Fruit fly (Drosophila melanogaster) whole organism, embryonic: ENCODE measurements around the gene term.

Experiments
- Aef1 ChIP-seq: fragments of 200-800 bp; sonication (Bioruptor generic); IDR thresholded peaks from 3 replicates; pipeline ENCODE4 v1.3.6; 2022; ENCODE audit warnings: missing biosample characterization, missing genetic modification characterization
- Asciz ChIP-seq: fragments of 200-800 bp; sonication (Bioruptor generic); optimal IDR thresholded peaks from 2 replicates; lab custom pipeline; 2017; ENCODE audit warnings: missing biosample characterization, mild to moderate bottlenecking, missing genetic modification characterization, missing genetic modification reagents
- CG10267 ChIP-seq: fragments of 200-800 bp; sonication (Bioruptor generic); optimal IDR thresholded peaks from 2 replicates; lab custom pipeline; 2018; ENCODE audit warnings: missing biosample characterization, mild to moderate bottlenecking, missing genetic modification characterization, moderate library complexity
- CG10959 ChIP-seq: fragments of 200-800 bp; sonication (Bioruptor generic); IDR thresholded peaks from 2 replicates; pipeline ENCODE4 v1.3.6; 2022; ENCODE audit warnings: missing biosample characterization, missing genetic modification characterization
- CG11398 ChIP-seq: fragments of 200-800 bp; sonication (Bioruptor generic); optimal IDR thresholded peaks from 2 replicates; lab custom pipeline; 2016; ENCODE audit warnings: missing biosample characterization, missing genetic modification characterization
- CG11504 ChIP-seq: fragments of 200-800 bp; sonication (Bioruptor generic); optimal IDR thresholded peaks from 3 replicates; lab custom pipeline; 2019; ENCODE audit warnings: missing biosample characterization, mild to moderate bottlenecking, missing genetic modification characterization, moderate library complexity
- CG11723 ChIP-seq: fragments of 200-800 bp; sonication (Bioruptor generic); optimal IDR thresholded peaks from 2 replicates; lab custom pipeline; 2017; ENCODE audit warnings: missing biosample characterization, mild to moderate bottlenecking, missing genetic modification characterization
- CG12659 ChIP-seq: fragments of 200-800 bp; sonication (Bioruptor generic); optimal IDR thresholded peaks from 3 replicates; lab custom pipeline; 2017; ENCODE audit warnings: mild to moderate bottlenecking, missing biosample characterization, missing genetic modification reagents, missing genetic modification characterization
- CG12769 ChIP-seq: fragments of 200-800 bp; sonication (Bioruptor generic); optimal IDR thresholded peaks from 2 replicates; lab custom pipeline; 2019; ENCODE audit warnings: missing biosample characterization, mild to moderate bottlenecking, missing genetic modification characterization, moderate library complexity
- CG16779 ChIP-seq: fragments of 200-800 bp; sonication (Bioruptor generic); IDR thresholded peaks from 2 replicates; pipeline ENCODE4 v1.3.6; 2022; ENCODE audit warnings: missing biosample characterization, missing genetic modification characterization
- CG18011 ChIP-seq: fragments of 200-800 bp; sonication (Bioruptor generic); optimal IDR thresholded peaks from 2 replicates; lab custom pipeline; 2017; ENCODE audit warnings: missing biosample characterization, missing genetic modification characterization, mild to moderate bottlenecking, moderate library complexity, missing genotype
- CG18619 ChIP-seq: fragments of 200-800 bp; sonication (Bioruptor generic); optimal IDR thresholded peaks from 3 replicates; lab custom pipeline; 2017; ENCODE audit warnings: missing biosample characterization, mild to moderate bottlenecking, missing genetic modification characterization
- CG2678 ChIP-seq: fragments of 200-800 bp; sonication (Bioruptor generic); optimal IDR thresholded peaks from 3 replicates; lab custom pipeline; 2019; ENCODE audit warnings: missing biosample characterization, mild to moderate bottlenecking, missing genetic modification characterization, moderate library complexity
- CG31441 ChIP-seq: fragments of 200-800 bp; sonication (Bioruptor generic); IDR thresholded peaks from 2 replicates; pipeline ENCODE4 v1.3.6; 2022; ENCODE audit warnings: missing biosample characterization, missing genetic modification characterization
- CG3847 ChIP-seq: fragments of 200-800 bp; sonication (Bioruptor generic); IDR thresholded peaks from 2 replicates; pipeline ENCODE4 v1.3.6; 2022; ENCODE audit warnings: missing biosample characterization, missing genetic modification characterization
- CG4328 ChIP-seq: fragments of 200-800 bp; sonication (Bioruptor generic); optimal IDR thresholded peaks from 3 replicates; lab custom pipeline; 2017; ENCODE audit warnings: missing biosample characterization, missing genetic modification reagents, missing genetic modification characterization
- CG4360 ChIP-seq: fragments of 200-800 bp; sonication (Bioruptor generic); IDR thresholded peaks from 2 replicates; pipeline ENCODE4 v1.3.6; 2022; ENCODE audit warnings: missing biosample characterization, missing genetic modification characterization
- CG4707 ChIP-seq: fragments of 200-800 bp; sonication (Bioruptor generic); optimal IDR thresholded peaks from 2 replicates; lab custom pipeline; 2018; ENCODE audit warnings: missing biosample characterization, mild to moderate bottlenecking, missing genetic modification characterization, moderate library complexity
- CG5180 ChIP-seq: fragments of 200-800 bp; sonication (Bioruptor generic); optimal IDR thresholded peaks from 3 replicates; lab custom pipeline; 2017; ENCODE audit warnings: missing biosample characterization, missing genetic modification characterization, mild to moderate bottlenecking, moderate library complexity, missing genetic modification reagents
- CG6791 ChIP-seq: fragments of 200-800 bp; sonication (Bioruptor generic); IDR thresholded peaks from 3 replicates; pipeline ENCODE4 v1.3.6; 2022; ENCODE audit warnings: missing biosample characterization, missing genetic modification characterization; ENCODE audit not compliant: partially characterized antibody
- CG8290 ChIP-seq, 3 experiments: fragments of 200-800 bp; sonication (Bioruptor generic); optimal IDR thresholded peaks; 2 replicates each; lab custom pipeline; 2016 to 2019; ENCODE audit warnings: missing biosample characterization in 3 of 3, missing genetic modification characterization in 3 of 3, mild to moderate bottlenecking in 2 of 3, moderate library complexity in 1 of 3
- CG8388 ChIP-seq: fragments of 200-800 bp; sonication (Bioruptor generic); optimal IDR thresholded peaks from 2 replicates; lab custom pipeline; 2019; ENCODE audit warnings: missing biosample characterization, mild to moderate bottlenecking, missing genetic modification characterization, moderate library complexity
- CTCF ChIP-seq: fragments of 200-800 bp; sonication (Bioruptor generic); optimal IDR thresholded peaks from 2 replicates; lab custom pipeline; 2017; ENCODE audit warnings: missing biosample characterization, mild to moderate bottlenecking, missing genetic modification characterization, moderate library complexity
- CkIIα-i1 ChIP-seq: fragments of 200-800 bp; sonication (Bioruptor generic); IDR thresholded peaks from 2 replicates; pipeline ENCODE4 v1.3.6; 2022; ENCODE audit warnings: missing biosample characterization, missing genetic modification characterization
- CrebB ChIP-seq: fragments of 200-800 bp; sonication (Bioruptor generic); optimal IDR thresholded peaks from 3 replicates; lab custom pipeline; 2018; ENCODE audit warnings: missing biosample characterization, mild to moderate bottlenecking, missing genetic modification characterization
- Dref ChIP-seq: fragments of 200-800 bp; sonication (Bioruptor generic); IDR thresholded peaks from 2 replicates; pipeline ENCODE4 v1.3.6; 2022; ENCODE audit warnings: missing biosample characterization, missing genetic modification characterization
- Ets97D ChIP-seq: fragments of 200-800 bp; sonication (Bioruptor generic); optimal IDR thresholded peaks from 3 replicates; lab custom pipeline; 2016; ENCODE audit warnings: missing biosample characterization, missing genetic modification characterization
- Gug ChIP-seq: fragments of 200-800 bp; sonication (Bioruptor generic); IDR thresholded peaks from 4 replicates; pipeline ENCODE4 v1.3.6; 2022; ENCODE audit warnings: missing biosample characterization, missing genetic modification characterization
- Hmr ChIP-seq: fragments of 200-800 bp; sonication (Bioruptor generic); optimal IDR thresholded peaks from 3 replicates; lab custom pipeline; 2017; ENCODE audit warnings: mild to moderate bottlenecking, missing biosample characterization, missing genetic modification reagents, missing genetic modification characterization
- Hr51 ChIP-seq, 2 experiments: fragments of 200-800 bp; sonication (Bioruptor generic); optimal IDR thresholded peaks; 2 replicates in 1 of 2; 3 replicates in 1 of 2; lab custom pipeline; 2016 to 2018; ENCODE audit warnings: missing biosample characterization in 2 of 2, missing genetic modification characterization in 2 of 2, mild to moderate bottlenecking in 1 of 2, moderate library complexity in 1 of 2
- Nf-YC ChIP-seq: fragments of 200-800 bp; optimal IDR thresholded peaks from 3 replicates; lab custom pipeline; 2019; ENCODE audit warnings: missing biosample characterization, mild to moderate bottlenecking, missing genetic modification characterization, moderate library complexity
- Optix ChIP-seq: fragments of 200-800 bp; sonication (Bioruptor generic); IDR thresholded peaks from 3 replicates; pipeline ENCODE4 v1.3.6; 2022; ENCODE audit warnings: missing biosample characterization, missing genetic modification characterization
- Xrp1 ChIP-seq: fragments of 200-800 bp; sonication (Bioruptor generic); IDR thresholded peaks from 2 replicates; pipeline ENCODE4 v1.3.6; 2022; ENCODE audit warnings: missing biosample characterization, missing genetic modification characterization
- ac ChIP-seq: fragments of 200-800 bp; sonication (Bioruptor generic); optimal IDR thresholded peaks from 3 replicates; lab custom pipeline; 2017; ENCODE audit warnings: missing biosample characterization, mild to moderate bottlenecking, missing genetic modification characterization
- az2 ChIP-seq: fragments of 200-800 bp; sonication (Bioruptor generic); optimal IDR thresholded peaks from 3 replicates; lab custom pipeline; 2016; ENCODE audit warnings: missing biosample characterization, missing genetic modification characterization
- cwo ChIP-seq: fragments of 200-800 bp; sonication (Bioruptor generic); optimal IDR thresholded peaks from 3 replicates; lab custom pipeline; 2017; ENCODE audit warnings: missing biosample characterization, missing genetic modification characterization, mild to moderate bottlenecking, moderate library complexity, missing genetic modification reagents
- dmrt11E ChIP-seq: fragments of 200-800 bp; sonication (Bioruptor generic); optimal IDR thresholded peaks from 3 replicates; lab custom pipeline; 2018; ENCODE audit warnings: missing biosample characterization, mild to moderate bottlenecking, missing genetic modification characterization, moderate library complexity
- ems ChIP-seq: fragments of 200-800 bp; sonication (Bioruptor generic); optimal IDR thresholded peaks from 3 replicates; lab custom pipeline; 2016; ENCODE audit warnings: missing biosample characterization, missing genetic modification characterization
- gro ChIP-seq: fragments of 200-800 bp; sonication (Bioruptor generic); optimal IDR thresholded peaks from 2 replicates; lab custom pipeline; 2016; ENCODE audit warnings: missing biosample characterization, missing genetic modification characterization
- gsb-n ChIP-seq: fragments of 200-800 bp; sonication (Bioruptor generic); optimal IDR thresholded peaks from 3 replicates; lab custom pipeline; 2018; ENCODE audit warnings: missing biosample characterization, mild to moderate bottlenecking, missing genetic modification characterization
- jumu ChIP-seq: fragments of 200-800 bp; sonication (Bioruptor generic); optimal IDR thresholded peaks from 3 replicates; lab custom pipeline; 2016; ENCODE audit warnings: missing biosample characterization, missing genetic modification characterization
- ken ChIP-seq: fragments of 200-800 bp; sonication (Bioruptor generic); IDR thresholded peaks from 3 replicates; pipeline ENCODE4 v1.3.6; 2022; ENCODE audit warnings: missing biosample characterization, missing genetic modification characterization
- nerfin-2 ChIP-seq: fragments of 200-800 bp; sonication (Bioruptor generic); IDR thresholded peaks from 2 replicates; pipeline ENCODE4 v1.3.6; 2022; ENCODE audit warnings: missing biosample characterization, missing genetic modification characterization; ENCODE audit not compliant: partially characterized antibody
- pum ChIP-seq: fragments of 200-800 bp; sonication (Bioruptor generic); optimal IDR thresholded peaks from 2 replicates; lab custom pipeline; 2016; ENCODE audit warnings: missing biosample characterization, missing genetic modification characterization
- pzg ChIP-seq: fragments of 200-800 bp; sonication (Bioruptor generic); optimal IDR thresholded peaks from 3 replicates; lab custom pipeline; 2018; ENCODE audit warnings: missing biosample characterization, mild to moderate bottlenecking, missing genetic modification characterization, moderate library complexity
- sd ChIP-seq: fragments of 200-800 bp; sonication (Bioruptor generic); optimal IDR thresholded peaks from 3 replicates; lab custom pipeline; 2018; ENCODE audit warnings: missing biosample characterization, mild to moderate bottlenecking, missing genetic modification characterization, moderate library complexity
- slbo ChIP-seq: fragments of 200-800 bp; sonication (Bioruptor generic); IDR thresholded peaks from 2 replicates; pipeline ENCODE4 v1.3.6; 2022; ENCODE audit warnings: missing biosample characterization, missing genetic modification characterization
- tin ChIP-seq: fragments of 200-800 bp; sonication (Bioruptor generic); optimal IDR thresholded peaks from 3 replicates; lab custom pipeline; 2016; ENCODE audit warnings: missing biosample characterization, missing genetic modification characterization
- unc-4 ChIP-seq: fragments of 200-800 bp; sonication (Bioruptor generic); IDR thresholded peaks from 2 replicates; pipeline ENCODE4 v1.3.6; 2022; ENCODE audit warnings: missing biosample characterization, missing genetic modification characterization; ENCODE audit not compliant: partially characterized antibody

term gene

DNA sequence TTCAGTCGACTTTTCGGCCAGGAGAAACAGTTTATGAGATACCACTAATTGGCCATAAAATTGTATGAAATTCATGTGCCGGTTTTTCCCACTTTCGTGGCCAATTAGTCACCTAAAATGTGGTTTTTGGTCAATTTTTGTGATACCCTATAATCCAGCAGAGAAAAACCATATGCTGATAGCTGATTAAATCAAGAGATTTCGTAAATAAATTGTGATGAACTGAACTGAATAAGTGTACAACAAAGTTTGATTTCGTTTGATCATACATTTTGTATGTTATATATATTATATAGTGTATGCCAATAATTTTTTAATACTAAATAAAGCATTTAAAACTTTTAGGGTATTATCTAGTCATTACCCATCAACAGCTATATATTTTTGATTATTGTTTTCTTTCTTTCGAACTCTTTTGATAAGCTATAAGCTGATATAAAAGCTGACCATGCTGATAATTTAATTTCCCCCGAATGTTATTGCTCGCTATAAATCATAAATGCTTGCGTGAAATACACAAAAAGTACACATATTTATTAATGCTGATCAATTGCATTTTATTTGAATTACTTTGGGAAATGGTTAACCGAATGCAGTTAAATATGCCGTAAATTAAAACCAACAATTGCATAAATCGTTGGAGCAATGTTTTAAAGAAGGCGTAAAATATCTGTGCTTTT is 41.4 kb upstream of the term start (continued):
- TF ChIP-seq Nf-YC (tag; lab: Kevin White, UChicago) (no peak), dmrt11E (no peak), CG11504 (tag; lab: Kevin White, UChicago) (peak; percentile 4), pzg (no peak), ken (GFP tag; lab: Robert Waterston, UW) (no peak), gro (GFP tag; lab: Kevin White, UChicago) (no peak), CG2678 (peak; percentile 35), slbo (GFP tag; lab: Robert Waterston, UW) (no peak), CG10959 (no peak), ac (GFP tag; lab: Kevin White, UChicago) (no peak), CG31441 (GFP tag; lab: Robert Waterston, UW) (no peak), az2 (GFP tag; lab: Kevin White, UChicago) (no peak), Hr51 (GFP tag; optimal IDR thresholded peaks at IDR 0.05; lab: Kevin White, UChicago) (peak in 1 of 2 experiments; percentile 17), CG4360 (GFP tag; lab: Robert Waterston, UW) (no peak), CG8388 (no peak), unc-4 (GFP tag; lab: Robert Waterston, UW) (no peak), gsb-n (tag; lab: Kevin White, UChicago) (no peak), ems (GFP tag; lab: Kevin White, UChicago) (no peak)

DNA sequence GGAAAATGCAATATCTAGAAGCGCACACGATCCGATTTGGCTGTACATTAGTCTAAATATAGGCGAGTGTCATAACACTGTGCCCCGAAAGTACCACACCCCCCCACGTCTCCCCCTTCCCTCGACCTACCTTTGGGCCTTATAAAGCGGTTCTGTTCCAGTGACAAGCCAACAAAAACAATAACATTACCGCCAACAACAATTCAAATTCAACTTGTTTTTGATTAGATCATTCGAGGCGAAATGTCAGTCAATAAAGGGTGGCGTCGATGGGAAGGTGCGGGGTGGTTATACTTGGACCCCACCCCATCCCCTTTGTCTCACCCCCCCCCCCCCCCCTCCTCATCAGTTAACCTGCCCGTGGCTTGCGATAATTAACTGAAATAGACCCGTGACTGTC is 39.5 kb upstream of the term start:
- TF ChIP-seq sd, result peak; percentile 27
- no peak for TF ChIP-seq CG10267
- TF ChIP-seq Optix, result no peak
- no peak for TF ChIP-seq CG5180 (GFP tag; lab: Kevin White, UChicago)
- no peak for TF ChIP-seq CkIIα-i1 (GFP tag; lab: Robert Waterston, UW)
- TF ChIP-seq CG4707 (GFP tag; lab: Kevin White, UChicago), result no peak
- no peak for TF ChIP-seq CG4328 (GFP tag; lab: Kevin White, UChicago)
- peak; percentile 0 for TF ChIP-seq Hmr (GFP tag; lab: Kevin White, UChicago)
- TF ChIP-seq CG12659, result no peak
- TF ChIP-seq CG11398 (GFP tag; lab: Kevin White, UChicago), result no peak
- TF ChIP-seq CG18011 (GFP tag; lab: Kevin White, UChicago), result peak; percentile 2
- 0 out of 3 replicates have a peak, but pooled peaks have one; percentile 24 for TF ChIP-seq Aef1 (GFP tag; lab: Robert Waterston, UW)
- no peak for TF ChIP-seq CrebB (tag; lab: Kevin White, UChicago)
- TF ChIP-seq CG18619 (GFP tag; lab: Kevin White, UChicago), result peak; percentile 3
- TF ChIP-seq tin (GFP tag; lab: Kevin White, UChicago), result no peak
- no peak for TF ChIP-seq Xrp1 (GFP tag; lab: Robert Waterston, UW)
- no peak for TF ChIP-seq CG16779 (GFP tag; lab: Robert Waterston, UW)
- no peak for TF ChIP-seq CG3847 (GFP tag; lab: Robert Waterston, UW)
- TF ChIP-seq cwo (GFP tag; lab: Kevin White, UChicago), result peak; percentile 81
- TF ChIP-seq CG6791 (GFP tag; lab: Robert Waterston, UW), result no peak
- no peak for TF ChIP-seq CG8290 (GFP tag; optimal IDR thresholded peaks at IDR 0.05; lab: Kevin White, UChicago)
- peak in 1 of 2 experiments; percentile 49 for TF ChIP-seq CG8290 (tag; optimal IDR thresholded peaks at IDR 0.05; lab: Kevin White, UChicago)
- no peak for TF ChIP-seq CG11723 (GFP tag; lab: Kevin White, UChicago)
- TF ChIP-seq Ets97D (GFP tag; lab: Kevin White, UChicago), result no peak
- TF ChIP-seq Asciz, result no peak
- TF ChIP-seq nerfin-2 (GFP tag; lab: Robert Waterston, UW), result no peak
- no peak for TF ChIP-seq pum
- TF ChIP-seq CTCF (GFP tag; lab: Kevin White, UChicago), result no peak
- TF ChIP-seq jumu, result no peak
- no peak for TF ChIP-seq Dref (GFP tag; lab: Robert Waterston, UW)
- TF ChIP-seq CG12769, result peak; percentile 54
- TF ChIP-seq Gug (GFP tag; lab: Robert Waterston, UW), result no peak
